Worm (Caenorhabditis elegans): ENCODE data around the gene plc-1.

ce11 chrX:10780542-10781266 is 57.7 kb downstream of the plc-1 start:
- TF ChIP-seq ztf-11 (tag; optimal IDR thresholded peaks at IDR 0.05), result no peak
- no peak for TF ChIP-seq R02D3.7 (tag; optimal IDR thresholded peaks at IDR 0.05)
- TF ChIP-seq lin-13 (GFP tag; optimal IDR thresholded peaks at IDR 0.05), result no peak
- no peak for TF ChIP-seq mdl-1 (tag; optimal IDR thresholded peaks at IDR 0.05)
- no peak for TF ChIP-seq unc-62 (GFP tag; optimal IDR thresholded peaks at IDR 0.05)
- TF ChIP-seq F13H6.1 (tag; optimal IDR thresholded peaks at IDR 0.05), result no peak
- no peak for TF ChIP-seq ama-1 (optimal IDR thresholded peaks at IDR 0.05)
- no peak for TF ChIP-seq C34F6.9 (tag; optimal IDR thresholded peaks at IDR 0.05)
